Fruit fly (Drosophila melanogaster) whole organism, embryonic: ENCODE measurements around the gene CG5969.

Source experiments
- BEAF-32 ChIP-seq: fragments of 200-800 bp; sonication (Bioruptor generic); optimal IDR thresholded peaks from 3 replicates; lab custom pipeline; 2017; ENCODE audit warnings: missing biosample characterization, missing genetic modification characterization, mild to moderate bottlenecking, moderate library complexity, missing genetic modification reagents
- CG11560 ChIP-seq: fragments of 200-800 bp; sonication (Bioruptor generic); IDR thresholded peaks from 3 replicates; pipeline ENCODE4 v1.3.6; 2022; ENCODE audit warnings: missing biosample characterization, missing genetic modification characterization
- CG11695 ChIP-seq: fragments of 200-800 bp; sonication (Bioruptor generic); IDR thresholded peaks from 3 replicates; pipeline ENCODE4 v1.3.6; 2022; ENCODE audit warnings: missing biosample characterization, missing genetic modification characterization
- CG13775 ChIP-seq: fragments of 200-800 bp; sonication (Bioruptor generic); optimal IDR thresholded peaks from 3 replicates; lab custom pipeline; 2017; ENCODE audit warnings: missing biosample characterization, mild to moderate bottlenecking, missing genetic modification characterization
- CG15269 ChIP-seq: fragments of 200-800 bp; sonication (Bioruptor generic); optimal IDR thresholded peaks from 2 replicates; lab custom pipeline; 2018; ENCODE audit warnings: missing biosample characterization, mild to moderate bottlenecking, missing genetic modification characterization, moderate library complexity
- CG15479 ChIP-seq: fragments of 200-800 bp; sonication (Bioruptor generic); optimal IDR thresholded peaks from 3 replicates; lab custom pipeline; 2019; ENCODE audit warnings: missing biosample characterization, mild to moderate bottlenecking, missing genetic modification characterization, moderate library complexity
- CG17802 ChIP-seq: fragments of 200-800 bp; sonication (Bioruptor generic); optimal IDR thresholded peaks from 2 replicates; lab custom pipeline; 2018; ENCODE audit warnings: missing biosample characterization, mild to moderate bottlenecking, missing genetic modification characterization, moderate library complexity
- CG18011 ChIP-seq: fragments of 200-800 bp; sonication (Bioruptor generic); optimal IDR thresholded peaks from 2 replicates; lab custom pipeline; 2017; ENCODE audit warnings: missing biosample characterization, missing genetic modification characterization, mild to moderate bottlenecking, moderate library complexity, missing genotype
- CG30020 ChIP-seq: fragments of 200-800 bp; optimal IDR thresholded peaks from 2 replicates; lab custom pipeline; 2019; ENCODE audit warnings: missing biosample characterization, mild to moderate bottlenecking, missing genetic modification characterization, moderate library complexity
- CG31224 ChIP-seq: fragments of 200-800 bp; sonication (Bioruptor generic); IDR thresholded peaks from 2 replicates; pipeline ENCODE4 v1.3.6; 2022; ENCODE audit warnings: missing biosample characterization, missing genetic modification characterization
- CG33557 ChIP-seq: fragments of 200-800 bp; sonication (Bioruptor generic); optimal IDR thresholded peaks from 2 replicates; lab custom pipeline; 2019; ENCODE audit warnings: missing biosample characterization, mild to moderate bottlenecking, missing genetic modification characterization, moderate library complexity
- CG3838 ChIP-seq: fragments of 200-800 bp; sonication (Bioruptor generic); optimal IDR thresholded peaks from 3 replicates; lab custom pipeline; 2016; ENCODE audit warnings: missing biosample characterization, missing genetic modification characterization
- CG3995 ChIP-seq: fragments of 200-800 bp; sonication (Bioruptor generic); optimal IDR thresholded peaks from 3 replicates; lab custom pipeline; 2016; ENCODE audit warnings: missing biosample characterization, missing genetic modification characterization
- CG4282 ChIP-seq: fragments of 200-800 bp; sonication (Bioruptor generic); optimal IDR thresholded peaks from 2 replicates; lab custom pipeline; 2016; ENCODE audit warnings: missing biosample characterization, missing genetic modification characterization
- CG4424 ChIP-seq: fragments of 200-800 bp; sonication (Bioruptor generic); optimal IDR thresholded peaks from 3 replicates; lab custom pipeline; 2016; ENCODE audit warnings: missing biosample characterization, missing genetic modification characterization
- CG4730 ChIP-seq: fragments of 200-800 bp; sonication (Bioruptor generic); IDR thresholded peaks from 2 replicates; pipeline ENCODE4 v1.3.6; 2022; ENCODE audit warnings: missing biosample characterization, missing genetic modification characterization
- CG6791 ChIP-seq: fragments of 200-800 bp; sonication (Bioruptor generic); IDR thresholded peaks from 3 replicates; pipeline ENCODE4 v1.3.6; 2022; ENCODE audit warnings: missing biosample characterization, missing genetic modification characterization; ENCODE audit not compliant: partially characterized antibody
- CG7556 ChIP-seq: fragments of 200-800 bp; sonication (Bioruptor generic); optimal IDR thresholded peaks from 2 replicates; lab custom pipeline; 2017; ENCODE audit warnings: missing biosample characterization, mild to moderate bottlenecking, missing genetic modification characterization
- CG7839 ChIP-seq: fragments of 200-800 bp; sonication (Bioruptor generic); optimal IDR thresholded peaks from 3 replicates; lab custom pipeline; 2018; ENCODE audit warnings: missing biosample characterization, mild to moderate bottlenecking, missing genetic modification characterization, moderate library complexity
- CG8281 ChIP-seq: fragments of 200-800 bp; sonication (Bioruptor generic); optimal IDR thresholded peaks from 2 replicates; lab custom pipeline; 2018; ENCODE audit warnings: missing biosample characterization, mild to moderate bottlenecking, missing genetic modification characterization, moderate library complexity
- CG9437 ChIP-seq: fragments of 200-800 bp; sonication (Bioruptor generic); optimal IDR thresholded peaks from 2 replicates; lab custom pipeline; 2018; ENCODE audit warnings: missing biosample characterization, mild to moderate bottlenecking, missing genetic modification characterization
- CrebB ChIP-seq: fragments of 200-800 bp; sonication (Bioruptor generic); optimal IDR thresholded peaks from 3 replicates; lab custom pipeline; 2018; ENCODE audit warnings: missing biosample characterization, mild to moderate bottlenecking, missing genetic modification characterization
- Dad ChIP-seq: fragments of 200-800 bp; sonication (Bioruptor generic); optimal IDR thresholded peaks from 3 replicates; lab custom pipeline; 2016; ENCODE audit warnings: missing biosample characterization, missing genetic modification characterization
- Dek ChIP-seq: fragments of 200-800 bp; sonication (Bioruptor generic); optimal IDR thresholded peaks from 3 replicates; lab custom pipeline; 2019; ENCODE audit warnings: missing biosample characterization, mild to moderate bottlenecking, missing genetic modification characterization, moderate library complexity
- Eip74EF ChIP-seq, 2 experiments: fragments of 200-800 bp in 1 of 2; fragments of >200 bp in 1 of 2; sonication (Bioruptor generic) in 1 of 2; optimal IDR thresholded peaks; 2 replicates each; lab custom pipeline; 2017 to 2019; ENCODE audit warnings: missing biosample characterization in 2 of 2, missing genetic modification characterization in 2 of 2, mild to moderate bottlenecking in 1 of 2, moderate library complexity in 1 of 2
- Gug ChIP-seq: fragments of 200-800 bp; sonication (Bioruptor generic); IDR thresholded peaks from 4 replicates; pipeline ENCODE4 v1.3.6; 2022; ENCODE audit warnings: missing biosample characterization, missing genetic modification characterization
- HLH54F ChIP-seq: fragments of 200-800 bp; sonication (Bioruptor generic); optimal IDR thresholded peaks from 3 replicates; lab custom pipeline; 2016; ENCODE audit warnings: missing biosample characterization, missing genetic modification characterization
- Hand ChIP-seq: fragments of 200-800 bp; sonication (Bioruptor generic); optimal IDR thresholded peaks from 2 replicates; lab custom pipeline; 2017; ENCODE audit warnings: mild to moderate bottlenecking, missing biosample characterization, missing genetic modification reagents, missing genetic modification characterization
- Hmr ChIP-seq: fragments of 200-800 bp; sonication (Bioruptor generic); optimal IDR thresholded peaks from 3 replicates; lab custom pipeline; 2017; ENCODE audit warnings: mild to moderate bottlenecking, missing biosample characterization, missing genetic modification reagents, missing genetic modification characterization
- MBD-R2 ChIP-seq: fragments of 200-800 bp; sonication (Bioruptor generic); IDR thresholded peaks from 2 replicates; pipeline ENCODE4 v1.3.6; 2022; ENCODE audit warnings: missing biosample characterization, missing genetic modification characterization
- MESR4 ChIP-seq: fragments of 200-800 bp; sonication (Bioruptor generic); optimal IDR thresholded peaks from 2 replicates; lab custom pipeline; 2018; ENCODE audit warnings: missing biosample characterization, mild to moderate bottlenecking, missing genetic modification characterization, moderate library complexity
- MTF-1 ChIP-seq: fragments of 200-800 bp; sonication (Bioruptor generic); optimal IDR thresholded peaks from 2 replicates; lab custom pipeline; 2018; ENCODE audit warnings: missing biosample characterization, mild to moderate bottlenecking, missing genetic modification characterization, borderline replicate concordance
- Mad ChIP-seq: fragments of 200-800 bp; sonication (Bioruptor generic); optimal IDR thresholded peaks from 2 replicates; lab custom pipeline; 2016; ENCODE audit warnings: missing biosample characterization, missing genetic modification characterization
- Nf-YB ChIP-seq: fragments of 200-800 bp; sonication (Bioruptor generic); optimal IDR thresholded peaks from 3 replicates; lab custom pipeline; 2019; ENCODE audit warnings: missing biosample characterization, mild to moderate bottlenecking, missing genetic modification characterization, moderate library complexity
- Nf-YC ChIP-seq: fragments of 200-800 bp; optimal IDR thresholded peaks from 3 replicates; lab custom pipeline; 2019; ENCODE audit warnings: missing biosample characterization, mild to moderate bottlenecking, missing genetic modification characterization, moderate library complexity
- ash1 ChIP-seq: fragments of 200-800 bp; sonication (Bioruptor generic); optimal IDR thresholded peaks from 2 replicates; lab custom pipeline; 2018; ENCODE audit warnings: missing biosample characterization, mild to moderate bottlenecking, missing genetic modification characterization
- bcd ChIP-seq: fragments of 200-800 bp; sonication (Bioruptor generic); optimal IDR thresholded peaks from 2 replicates; lab custom pipeline; 2017; ENCODE audit warnings: missing biosample characterization, mild to moderate bottlenecking, missing genetic modification characterization
- cg ChIP-seq: fragments of 200-800 bp; sonication (Bioruptor generic); optimal IDR thresholded peaks from 3 replicates; lab custom pipeline; 2019; ENCODE audit warnings: missing biosample characterization, mild to moderate bottlenecking, missing genetic modification characterization, moderate library complexity
- dan ChIP-seq: fragments of 200-800 bp; sonication (Bioruptor generic); IDR thresholded peaks from 2 replicates; pipeline ENCODE4 v1.3.6; 2022; ENCODE audit warnings: missing biosample characterization, missing genetic modification characterization
- gem ChIP-seq: fragments of 200-800 bp; sonication (Bioruptor generic); optimal IDR thresholded peaks from 2 replicates; lab custom pipeline; 2019; ENCODE audit warnings: missing biosample characterization, mild to moderate bottlenecking, missing genetic modification characterization, moderate library complexity
- h ChIP-seq: fragments of >200 bp; optimal IDR thresholded peaks from 2 replicates; lab custom pipeline; 2017
- prd ChIP-seq, 3 experiments: fragments of >200 bp in 2 of 3; fragments of 200-800 bp in 1 of 3; sonication (Bioruptor generic) in 1 of 3; optimal IDR thresholded peaks in 2 of 3; IDR thresholded peaks in 1 of 3; 2 replicates in 2 of 3; 3 replicates in 1 of 3; pipeline versions ENCODE4 v1.3.6 to Lab custom; 2017 to 2022; ENCODE audit warnings: missing biosample characterization in 1 of 3, missing genetic modification characterization in 1 of 3
- schlank ChIP-seq: fragments of 200-800 bp; sonication (Bioruptor generic); optimal IDR thresholded peaks from 2 replicates; lab custom pipeline; 2018; ENCODE audit warnings: missing biosample characterization, mild to moderate bottlenecking, missing genetic modification characterization
- sd ChIP-seq: fragments of 200-800 bp; sonication (Bioruptor generic); optimal IDR thresholded peaks from 3 replicates; lab custom pipeline; 2018; ENCODE audit warnings: missing biosample characterization, mild to moderate bottlenecking, missing genetic modification characterization, moderate library complexity
- shn ChIP-seq: fragments of 200-800 bp; sonication (Bioruptor generic); optimal IDR thresholded peaks from 3 replicates; lab custom pipeline; 2016; ENCODE audit warnings: missing biosample characterization, missing genetic modification characterization
- so ChIP-seq: fragments of 200-800 bp; sonication (Bioruptor generic); IDR thresholded peaks from 3 replicates; pipeline ENCODE4 v1.3.6; 2022; ENCODE audit warnings: missing biosample characterization, missing genetic modification characterization
- stwl ChIP-seq: fragments of 200-800 bp; sonication (Bioruptor generic); optimal IDR thresholded peaks from 3 replicates; lab custom pipeline; 2018; ENCODE audit warnings: missing biosample characterization, mild to moderate bottlenecking, missing genetic modification characterization, moderate library complexity
- yki ChIP-seq: fragments of >200 bp; optimal IDR thresholded peaks from 3 replicates; lab custom pipeline; 2018

CG5969 gene

DNA sequence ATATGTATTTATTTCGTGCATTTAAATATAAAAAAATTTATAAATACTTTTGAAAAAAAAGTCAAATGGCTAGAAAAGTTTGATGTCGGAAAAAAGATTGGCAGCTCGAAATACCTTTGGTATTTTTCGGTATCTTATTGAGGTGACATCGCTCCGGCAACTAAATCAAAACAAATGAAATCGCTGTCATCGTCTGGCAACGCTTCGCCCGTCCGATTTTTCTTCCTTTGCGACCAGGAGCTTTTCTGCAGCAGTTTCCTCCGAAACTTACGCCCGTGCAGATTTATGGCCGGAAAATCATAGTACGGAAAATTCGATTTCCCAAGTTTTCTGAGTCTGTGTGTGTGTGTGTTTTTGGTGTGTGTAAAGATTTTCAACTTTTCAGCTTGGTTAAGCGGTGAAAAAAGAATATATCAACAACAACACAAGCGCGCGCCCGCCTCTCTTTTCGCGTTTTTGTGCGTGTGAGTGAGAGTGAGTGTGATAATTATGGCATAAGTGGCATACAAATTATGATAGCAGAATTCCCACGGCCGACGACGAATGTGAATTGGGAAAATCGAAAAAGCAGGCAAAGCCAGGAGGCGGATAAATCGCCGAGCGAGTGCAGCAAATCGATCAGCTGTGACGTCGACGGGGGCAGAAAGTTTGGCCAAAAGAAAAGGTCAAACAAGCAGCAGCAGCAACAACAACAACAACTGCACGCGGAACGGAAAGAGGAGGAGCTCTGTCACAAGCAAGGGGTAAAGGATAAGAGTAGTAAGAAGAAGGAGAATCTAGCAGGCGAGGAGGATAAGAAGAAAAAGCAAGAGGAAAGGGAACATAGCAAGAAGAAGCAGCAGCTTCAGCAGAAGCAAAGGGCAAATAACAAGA lies 23.8 kb downstream of the CG5969 start, which contains the start of gene CG32425 (continued):
- no peak for TF ChIP-seq Eip74EF (GFP tag; optimal IDR thresholded peaks at IDR 0.05; lab: Kevin White, UChicago)
- TF ChIP-seq HLH54F (GFP tag; lab: Kevin White, UChicago) = no peak
- no peak for TF ChIP-seq sd
- no peak for TF ChIP-seq Gug (GFP tag; lab: Robert Waterston, UW)
- no peak for TF ChIP-seq dan
- TF ChIP-seq CG6791 (GFP tag; lab: Robert Waterston, UW) = no peak
- no peak for TF ChIP-seq CG17802
- TF ChIP-seq shn (GFP tag; lab: Kevin White, UChicago) = no peak
- TF ChIP-seq MBD-R2 (GFP tag; lab: Robert Waterston, UW) = peak; percentile 62
- TF ChIP-seq MESR4 (GFP tag; lab: Kevin White, UChicago) = peak; percentile 23
- TF ChIP-seq CG7839 = peak; percentile 18
- no peak for TF ChIP-seq Mad (GFP tag; lab: Kevin White, UChicago)
- no peak for TF ChIP-seq CG4424
- TF ChIP-seq prd (optimal IDR thresholded peaks at IDR 0.05; lab: Kevin White, UChicago) = no peak
- no peak for TF ChIP-seq prd (GFP tag; IDR thresholded peaks at IDR 0.05; lab: Robert Waterston, UW)
- TF ChIP-seq Nf-YC (tag; lab: Kevin White, UChicago) = peak; percentile 25
- peak; percentile 2 for TF ChIP-seq Dek (tag; lab: Kevin White, UChicago)
- TF ChIP-seq CG8281 (tag; lab: Kevin White, UChicago) = peak; percentile 3
- peak; percentile 74 for TF ChIP-seq cg (GFP tag; lab: Kevin White, UChicago)
- no peak for TF ChIP-seq Hand
- TF ChIP-seq CG7556 (GFP tag; lab: Kevin White, UChicago) = no peak
- peak; percentile 25 for TF ChIP-seq Hmr (GFP tag; lab: Kevin White, UChicago)
- no peak for TF ChIP-seq CG18011 (GFP tag; lab: Kevin White, UChicago)
- no peak for TF ChIP-seq h (lab: Kevin White, UChicago)
- TF ChIP-seq CG30020 (tag; lab: Kevin White, UChicago) = peak; percentile 14
- TF ChIP-seq CG33557 (GFP tag; lab: Kevin White, UChicago) = no peak
- TF ChIP-seq yki = no peak
- no peak for TF ChIP-seq CG11560 (tag; lab: Robert Waterston, UW)
- TF ChIP-seq CG4730 (GFP tag; lab: Robert Waterston, UW) = no peak
- TF ChIP-seq gem (tag; lab: Kevin White, UChicago) = peak; percentile 48
- no peak for TF ChIP-seq ash1 (GFP tag; lab: Kevin White, UChicago)
- no peak for TF ChIP-seq CG15479 (GFP tag; lab: Kevin White, UChicago)
- TF ChIP-seq stwl = peak; percentile 81
- TF ChIP-seq CG3838 = no peak
- TF ChIP-seq bcd (GFP tag; lab: Kevin White, UChicago) = no peak
- no peak for TF ChIP-seq so
- TF ChIP-seq CG13775 (GFP tag; lab: Kevin White, UChicago) = no peak
- TF ChIP-seq CG4282 (GFP tag; lab: Kevin White, UChicago) = no peak
- TF ChIP-seq CG9437 (GFP tag; lab: Kevin White, UChicago) = no peak
- no peak for TF ChIP-seq schlank (tag; lab: Kevin White, UChicago)
- no peak for TF ChIP-seq CG11695 (GFP tag; lab: Robert Waterston, UW)
- no peak for TF ChIP-seq MTF-1
- no peak for TF ChIP-seq CrebB (tag; lab: Kevin White, UChicago)
- TF ChIP-seq Dad (GFP tag; lab: Kevin White, UChicago) = no peak
- TF ChIP-seq CG3995 (GFP tag; lab: Kevin White, UChicago) = peak; percentile 42
- peak; percentile 35 for TF ChIP-seq BEAF-32 (GFP tag; lab: Kevin White, UChicago)
- TF ChIP-seq Nf-YB (GFP tag; lab: Kevin White, UChicago) = no peak
- TF ChIP-seq CG31224 (GFP tag; lab: Robert Waterston, UW) = no peak
- peak; percentile 21 for TF ChIP-seq CG15269 (tag; lab: Kevin White, UChicago)
